Worm (Caenorhabditis elegans): ENCODE measurements around the gene trpp-12.
A peak's percentile ranks its signal among the peaks of the same experiment; 100 is the strongest.

Gene trpp-12

ce11 chrX:2435353-2435752 lies 25.9 kb downstream of the trpp-12 start:
- TF ChIP-seq blmp-1 (tag; optimal IDR thresholded peaks at IDR 0.05), result peak; percentile 13
- no peak for TF ChIP-seq lin-13 (tag; optimal IDR thresholded peaks at IDR 0.05)
- TF ChIP-seq ham-2 (GFP tag; optimal IDR thresholded peaks at IDR 0.05), result peak; percentile 2
- no peak for TF ChIP-seq nhr-2 (tag; optimal IDR thresholded peaks at IDR 0.05)

DNA sequence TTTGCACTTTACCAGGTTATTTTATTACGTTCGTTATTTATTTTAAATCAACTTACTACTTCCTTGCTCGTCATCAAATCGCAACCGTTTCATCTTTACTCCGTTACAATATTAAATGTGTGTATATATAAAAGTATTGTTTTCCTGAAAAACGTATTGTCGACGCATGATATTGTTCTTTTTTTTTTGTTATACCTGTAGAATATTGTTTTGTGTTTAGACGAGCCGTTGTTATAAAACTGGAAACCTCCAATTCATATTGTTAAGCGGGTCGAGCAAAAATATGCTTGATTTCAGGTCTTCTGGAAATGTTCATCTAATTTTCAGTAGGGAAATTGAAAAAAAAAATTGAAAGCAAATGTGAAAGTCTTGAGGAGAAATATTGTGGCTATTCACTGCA lies 29.4 kb downstream of the trpp-12 start, which contains the start of gene gid-2:
Gene gid-2 (minus strand): TSS at position 101 of the 400 bp plus-strand sequence.
- TF ChIP-seq ham-2 (GFP tag; optimal IDR thresholded peaks at IDR 0.05) (no peak), elt-3 (tag; optimal IDR thresholded peaks at IDR 0.05) (no peak), flh-1 (GFP tag; optimal IDR thresholded peaks at IDR 0.05) (no peak), sem-2 (GFP tag; optimal IDR thresholded peaks at IDR 0.05) (no peak), ceh-43 (GFP tag; optimal IDR thresholded peaks at IDR 0.05) (no peak), bed-3 (GFP tag; optimal IDR thresholded peaks at IDR 0.05) (no peak), mls-2 (tag; optimal IDR thresholded peaks at IDR 0.05) (no peak), ces-1 (GFP tag; optimal IDR thresholded peaks at IDR 0.05) (no peak), snpc-4 (tag; optimal IDR thresholded peaks at IDR 0.05) (no peak), nhr-28 (tag; optimal IDR thresholded peaks at IDR 0.05) (no peak), ceh-83 (GFP tag; optimal IDR thresholded peaks at IDR 0.05) (no peak), nhr-237 (tag; optimal IDR thresholded peaks at IDR 0.05) (no peak), tbx-8 (GFP tag; optimal IDR thresholded peaks at IDR 0.05) (no peak), unc-120 (tag; optimal IDR thresholded peaks at IDR 0.05; ENCODE audit: poor library complexity, severe bottlenecking) (no peak), lsy-2 (tag; optimal IDR thresholded peaks at IDR 0.05) (no peak), ztf-11 (tag; optimal IDR thresholded peaks at IDR 0.05) (no peak), nhr-76 (tag; optimal IDR thresholded peaks at IDR 0.05) (no peak), nhr-2 (tag; optimal IDR thresholded peaks at IDR 0.05) (no peak)

ce11 chrX:2439309-2439708 lies 29.8 kb downstream of the trpp-12 start:
- TF ChIP-seq ztf-11 (tag; optimal IDR thresholded peaks at IDR 0.05), result no peak
- TF ChIP-seq unc-62 (GFP tag; optimal IDR thresholded peaks at IDR 0.05), result no peak
- TF ChIP-seq pha-4 (tag; optimal IDR thresholded peaks at IDR 0.05), result no peak
- TF ChIP-seq ceh-83 (GFP tag; optimal IDR thresholded peaks at IDR 0.05), result no peak
- TF ChIP-seq blmp-1 (tag; optimal IDR thresholded peaks at IDR 0.05), result no peak
- TF ChIP-seq nhr-76 (tag; optimal IDR thresholded peaks at IDR 0.05), result no peak
- TF ChIP-seq mls-2 (tag; optimal IDR thresholded peaks at IDR 0.05), result no peak
- no peak for TF ChIP-seq elt-3 (tag; optimal IDR thresholded peaks at IDR 0.05)
- no peak for TF ChIP-seq drap-1 (GFP tag; optimal IDR thresholded peaks at IDR 0.05)
- no peak for TF ChIP-seq ceh-39 (tag; optimal IDR thresholded peaks at IDR 0.05)
- no peak for TF ChIP-seq lsy-2 (tag; optimal IDR thresholded peaks at IDR 0.05)
- no peak for TF ChIP-seq sptf-1 (tag; optimal IDR thresholded peaks at IDR 0.05)
- no peak for TF ChIP-seq lin-13 (tag; optimal IDR thresholded peaks at IDR 0.05)
- no peak for TF ChIP-seq nhr-12 (tag; optimal IDR thresholded peaks at IDR 0.05)
- TF ChIP-seq snpc-4 (tag; optimal IDR thresholded peaks at IDR 0.05), result no peak
- no peak for TF ChIP-seq nhr-237 (tag; optimal IDR thresholded peaks at IDR 0.05)

DNA sequence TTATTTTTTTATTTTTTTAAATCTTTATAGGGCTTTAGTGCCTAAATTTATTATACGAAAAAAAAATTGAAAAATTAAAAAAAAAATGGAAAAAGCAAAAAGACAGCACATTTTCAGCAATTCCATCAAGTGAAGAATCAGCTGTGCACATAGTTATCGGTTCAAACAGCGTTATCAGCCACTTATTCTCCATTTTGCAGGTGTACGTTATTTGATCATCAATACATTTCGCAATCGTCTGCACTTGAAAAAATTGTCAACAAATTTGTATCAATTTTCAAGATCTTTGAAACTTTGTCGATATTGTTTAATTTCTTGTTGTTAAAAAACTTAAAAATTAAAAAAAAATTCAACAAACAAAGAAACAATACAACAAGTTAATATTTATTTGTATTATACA lies 30.2 kb downstream of the trpp-12 start:
- no peak for TF ChIP-seq flh-1 (GFP tag; optimal IDR thresholded peaks at IDR 0.05)
- no peak for TF ChIP-seq mep-1 (tag; optimal IDR thresholded peaks at IDR 0.05)
- no peak for TF ChIP-seq ham-2 (GFP tag; optimal IDR thresholded peaks at IDR 0.05)
- TF ChIP-seq sptf-1 (tag; optimal IDR thresholded peaks at IDR 0.05), result no peak
- no peak for TF ChIP-seq drap-1 (GFP tag; optimal IDR thresholded peaks at IDR 0.05)
- no peak for TF ChIP-seq mab-5 (tag; optimal IDR thresholded peaks at IDR 0.05)
- no peak for TF ChIP-seq zip-8 (tag; optimal IDR thresholded peaks at IDR 0.05)
- TF ChIP-seq snpc-4 (tag; optimal IDR thresholded peaks at IDR 0.05), result no peak
- TF ChIP-seq M03D4.4 (tag; optimal IDR thresholded peaks at IDR 0.05), result no peak
- no peak for TF ChIP-seq ceh-83 (GFP tag; optimal IDR thresholded peaks at IDR 0.05)

- no peak for TF ChIP-seq pha-4 (tag; optimal IDR thresholded peaks at IDR 0.05)
- TF ChIP-seq unc-120 (tag; optimal IDR thresholded peaks at IDR 0.05; ENCODE audit: poor library complexity, severe bottlenecking), result no peak
- TF ChIP-seq zip-8 (tag; optimal IDR thresholded peaks at IDR 0.05), result no peak
- TF ChIP-seq cnd-1 (tag; optimal IDR thresholded peaks at IDR 0.05), result no peak
- TF ChIP-seq flh-1 (GFP tag; optimal IDR thresholded peaks at IDR 0.05), result no peak
- no peak for TF ChIP-seq snpc-4 (tag; optimal IDR thresholded peaks at IDR 0.05)
Measured at ce11 chrX:2441163-2441562, 31.7 kb downstream of the trpp-12 start.

- TF ChIP-seq nhr-76 (tag; optimal IDR thresholded peaks at IDR 0.05) (no peak), nhr-2 (tag; optimal IDR thresholded peaks at IDR 0.05) (no peak), unc-120 (tag; optimal IDR thresholded peaks at IDR 0.05; ENCODE audit: poor library complexity, severe bottlenecking) (no peak), lsy-2 (tag; optimal IDR thresholded peaks at IDR 0.05) (no peak), lin-13 (tag; optimal IDR thresholded peaks at IDR 0.05) (no peak), blmp-1 (tag; optimal IDR thresholded peaks at IDR 0.05) (no peak), M03D4.4 (tag; optimal IDR thresholded peaks at IDR 0.05) (no peak), bed-3 (GFP tag; optimal IDR thresholded peaks at IDR 0.05) (no peak), lin-32 (GFP tag; optimal IDR thresholded peaks at IDR 0.05) (no peak), cnd-1 (tag; optimal IDR thresholded peaks at IDR 0.05) (no peak)
Measured at ce11 chrX:2443304-2443703, 33.8 kb downstream of the trpp-12 start, which contains the start of gene T07D1.3. T07D1.3 (minus strand) TSS chrX:2443404.

Measured in whole organism, mixed stage, embryonic.